Worm (Caenorhabditis elegans) whole organism, L4 larva: ENCODE data around the gene lonp-2.

ENCODE experiments used
- F26F4.8 ChIP-seq: fragments of 200-800 bp; sonication (Bioruptor generic); conservative IDR thresholded peaks from 2 replicates; pipeline ENCODE4 v1.3.6; 2022; ENCODE audit warnings: missing genetic modification characterization, missing compliant biosample characterization
- R02D3.7 ChIP-seq: fragments of 150-350 bp; sonication (generic microtip); optimal IDR thresholded peaks from 3 replicates; lab custom pipeline; 2014; ENCODE audit warnings: missing biosample characterization, missing genetic modification characterization
- T26A8.4 ChIP-seq: fragments of 200-800 bp; sonication (Bioruptor generic); IDR thresholded peaks from 2 replicates; pipeline ENCODE4 v1.3.6; 2022; ENCODE audit warnings: missing genetic modification characterization, missing compliant biosample characterization
- Y5F2A.4 ChIP-seq: fragments of 200-800 bp; sonication (Bioruptor generic); optimal IDR thresholded peaks from 2 replicates; lab custom pipeline; 2018; ENCODE audit warnings: mild to moderate bottlenecking, missing genetic modification characterization, missing compliant biosample characterization
- aha-1 ChIP-seq: fragments of 150-350 bp; peaks from one replicate; lab custom pipeline; 2014; ENCODE audit warnings: missing biosample characterization, missing genetic modification characterization
- aly-2 ChIP-seq: sonication (generic microtip); optimal IDR thresholded peaks from 2 replicates; lab custom pipeline; 2018; ENCODE audit warnings: missing biosample characterization, missing genetic modification characterization
- ama-1 ChIP-seq: fragments of 150-350 bp; optimal IDR thresholded peaks from 2 replicates; lab custom pipeline; 2014; ENCODE audit warnings: inconsistent platforms, mixed read lengths
- ceh-20 ChIP-seq: fragments of 200-800 bp; sonication (Bioruptor generic); IDR thresholded peaks from 2 replicates; pipeline ENCODE4 v1.3.6; 2022; ENCODE audit warnings: missing genetic modification reagents, missing genetic modification characterization, missing compliant biosample characterization
- ceh-82 ChIP-seq: sonication (generic microtip); optimal IDR thresholded peaks from 2 replicates; lab custom pipeline; 2017; ENCODE audit warnings: missing biosample characterization, missing genetic modification characterization
- cey-2 ChIP-seq: sonication (generic microtip); optimal IDR thresholded peaks from 3 replicates; lab custom pipeline; 2017; ENCODE audit warnings: missing genetic modification characterization, mild to moderate bottlenecking, missing compliant biosample characterization, antibody characterized with exemption, borderline replicate concordance; ENCODE audit not compliant: insufficient read depth
- daf-8 ChIP-seq: fragments of 200-800 bp; sonication (Bioruptor generic); IDR thresholded peaks from 2 replicates; pipeline ENCODE4 v1.3.6; 2022; ENCODE audit warnings: missing genetic modification characterization, missing compliant biosample characterization
- dmd-9 ChIP-seq: fragments of 200-800 bp; sonication (Bioruptor generic); IDR thresholded peaks from 2 replicates; pipeline ENCODE4 v1.3.6; 2022; ENCODE audit warnings: missing genetic modification reagents, missing genetic modification characterization, missing compliant biosample characterization
- dpl-1 ChIP-seq: fragments of 150-350 bp; optimal IDR thresholded peaks from 2 replicates; lab custom pipeline; 2014; ENCODE audit warnings: missing biosample characterization, missing genetic modification reagents, missing genetic modification characterization
- egl-43 ChIP-seq: fragments of 200-800 bp; sonication (Bioruptor generic); IDR thresholded peaks from 2 replicates; pipeline ENCODE4 v1.3.6; 2022; ENCODE audit warnings: missing genetic modification reagents, missing genetic modification characterization, missing compliant biosample characterization
- lin-1 ChIP-seq: fragments of 200-800 bp; sonication (Bioruptor generic); IDR thresholded peaks from 2 replicates; pipeline ENCODE4 v1.3.6; 2022; ENCODE audit warnings: missing genetic modification reagents, missing genetic modification characterization, missing compliant biosample characterization
- lin-15B ChIP-seq: fragments of 150-350 bp; sonication (generic microtip); optimal IDR thresholded peaks from 3 replicates; lab custom pipeline; 2014; ENCODE audit warnings: missing biosample characterization, missing genetic modification characterization
- lin-38 ChIP-seq: fragments of 200-800 bp; sonication (Bioruptor generic); IDR thresholded peaks from 2 replicates; pipeline ENCODE4 v1.3.6; 2022; ENCODE audit warnings: missing genetic modification reagents, missing genetic modification characterization, missing compliant biosample characterization
- mes-2 ChIP-seq: sonication (generic microtip); optimal IDR thresholded peaks from 2 replicates; lab custom pipeline; 2016; ENCODE audit warnings: missing genotype, mild to moderate bottlenecking, missing genetic modification characterization, missing compliant biosample characterization; ENCODE audit not compliant: poor library complexity, severe bottlenecking
- mxl-3 ChIP-seq: fragments of 200-800 bp; sonication (Bioruptor generic); optimal IDR thresholded peaks from 2 replicates; lab custom pipeline; 2018; ENCODE audit warnings: mild to moderate bottlenecking, missing genetic modification characterization, missing compliant biosample characterization
- nhr-6 ChIP-seq: fragments of 150-350 bp; optimal IDR thresholded peaks from 2 replicates; lab custom pipeline; 2014; ENCODE audit warnings: missing biosample characterization, missing genetic modification characterization
- pha-4 ChIP-seq, 2 experiments: fragments of 150-350 bp in 1 of 2; fragments of 200-800 bp in 1 of 2; sonication (Bioruptor generic) in 1 of 2; IDR thresholded peaks in 1 of 2; optimal IDR thresholded peaks in 1 of 2; 2 replicates each; pipeline versions ENCODE4 v1.3.6 to Lab custom; 2014 to 2022; ENCODE audit warnings: missing genetic modification characterization in 2 of 2, missing genetic modification reagents in 2 of 2, missing biosample characterization in 1 of 2, missing compliant biosample characterization in 1 of 2
- pqm-1 ChIP-seq: sonication (generic microtip); optimal IDR thresholded peaks from 2 replicates; lab custom pipeline; 2017; ENCODE audit warnings: missing biosample characterization, missing genetic modification characterization
- sdz-12 ChIP-seq: fragments of 200-800 bp; sonication (Bioruptor generic); optimal IDR thresholded peaks from 2 replicates; lab custom pipeline; 2018; ENCODE audit warnings: mild to moderate bottlenecking, missing genetic modification characterization, missing compliant biosample characterization
- set-16 ChIP-seq: fragments of 200-800 bp; sonication (Bioruptor generic); IDR thresholded peaks from 2 replicates; pipeline ENCODE4 v1.3.6; 2022; ENCODE audit warnings: missing genetic modification reagents, missing genetic modification characterization, missing compliant biosample characterization
- skn-1 ChIP-seq: fragments of 150-350 bp; optimal IDR thresholded peaks from 2 replicates; lab custom pipeline; 2014; ENCODE audit warnings: missing biosample characterization, missing genetic modification characterization
- spr-1 ChIP-seq: sonication (generic microtip); optimal IDR thresholded peaks from 2 replicates; lab custom pipeline; 2016; ENCODE audit warnings: mild to moderate bottlenecking, missing genetic modification characterization, missing compliant biosample characterization
- zag-1 ChIP-seq: fragments of 150-350 bp; optimal IDR thresholded peaks from 2 replicates; lab custom pipeline; 2014; ENCODE audit warnings: missing biosample characterization, missing genetic modification characterization
- zfp-3 ChIP-seq: fragments of 200-800 bp; sonication (Bioruptor generic); conservative IDR thresholded peaks from 2 replicates; pipeline ENCODE4 v1.3.6; 2022; ENCODE audit warnings: missing genetic modification reagents, missing genetic modification characterization, missing compliant biosample characterization
- zip-2 ChIP-seq: fragments of 150-350 bp; optimal IDR thresholded peaks from 2 replicates; lab custom pipeline; 2014; ENCODE audit warnings: missing biosample characterization, missing genetic modification characterization

Gene lonp-2

ce11 chrIII:12156582-12156981 lies 49.0 kb downstream of the lonp-2 start:
- TF ChIP-seq lin-38 (GFP tag; lab: Robert Waterston, UW) (0 out of 2 replicates have a peak, but pooled peaks have one; percentile 9), T26A8.4 (GFP tag; lab: Robert Waterston, UW) (no peak), ama-1 (lab: Kevin White, UChicago) (no peak), pqm-1 (no peak), dpl-1 (GFP tag; lab: Kevin White, UChicago) (no peak)

- TF ChIP-seq lin-1 (GFP tag; lab: Robert Waterston, UW) (no peak), sdz-12 (GFP tag; lab: Kevin White, UChicago) (no peak), aly-2 (no peak), zip-2 (no peak), ceh-82 (no peak), mxl-3 (GFP tag; lab: Kevin White, UChicago) (no peak), spr-1 (no peak), dmd-9 (GFP tag; lab: Robert Waterston, UW) (no peak), daf-8 (GFP tag; lab: Robert Waterston, UW) (no peak), zfp-3 (no peak), Y5F2A.4 (no peak), skn-1 (tag; lab: Kevin White, UChicago) (no peak), nhr-6 (tag; lab: Kevin White, UChicago) (no peak), ceh-20 (GFP tag; lab: Robert Waterston, UW) (no peak), R02D3.7 (tag; lab: Kevin White, UChicago) (no peak), cey-2 (tag; lab: Kevin White, UChicago) (no peak), egl-43 (no peak), lin-15B (tag; lab: Kevin White, UChicago) (no peak), F26F4.8 (no peak)
- TF ChIP-seq, all 104 proteins: peak for 0
Measured at ce11 chrIII:12157576-12157975, 50.0 kb downstream of the lonp-2 start.

ce11 chrIII:12159208-12159607 lies 51.6 kb downstream of the lonp-2 start:
- TF ChIP-seq egl-43 (0 out of 2 replicates have a peak, but pooled peaks have one; percentile 22), zag-1 (no peak), set-16 (GFP tag; lab: Robert Waterston, UW) (peak; percentile 81)

- TF ChIP-seq pha-4 (GFP tag; IDR thresholded peaks at IDR 0.05; lab: Robert Waterston, UW) = no peak
- TF ChIP-seq pha-4 (tag; optimal IDR thresholded peaks at IDR 0.05; lab: Kevin White, UChicago) = no peak
Measured at ce11 chrIII:12160458-12160857, 52.9 kb downstream of the lonp-2 start, which contains the start of gene Y75B8A.8. Y75B8A.8 (plus strand) TSS chrIII:12160758.

ce11 chrIII:12160929-12161328 lies 53.4 kb downstream of the lonp-2 start:
- TF ChIP-seq zip-2 (no peak), set-16 (GFP tag; lab: Robert Waterston, UW) (peak; percentile 40; the same call in 1 of the 2 replicates), mes-2 (tag; lab: Kevin White, UChicago) (no peak), aha-1 (tag; lab: Kevin White, UChicago) (peak; percentile 54)
